Fruit fly (Drosophila melanogaster): Measurements from ENCODE around the gene CG3301.

DNA sequence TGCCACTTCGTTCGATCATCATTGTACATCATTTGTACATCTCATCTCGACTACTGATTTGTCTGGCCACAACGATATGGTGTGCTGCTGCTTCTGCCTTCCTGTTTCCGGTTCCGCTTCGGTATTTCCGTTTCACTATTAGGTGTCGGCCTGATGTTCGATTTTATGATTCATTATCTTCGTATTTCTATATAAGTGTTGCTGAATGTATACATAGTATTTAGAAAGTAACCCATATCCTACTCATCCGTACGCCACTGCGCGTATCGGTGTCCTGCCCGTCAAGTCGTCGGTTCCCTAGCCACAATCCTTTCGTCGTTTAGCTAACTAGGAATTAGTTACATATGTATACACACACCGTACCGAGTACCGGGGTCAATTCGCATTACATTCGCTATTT lies 43.1 kb upstream of the CG3301 start:
- TF ChIP-seq CG8301 (tag; optimal IDR thresholded peaks at IDR 0.05) (no peak), CG14655 (GFP tag; optimal IDR thresholded peaks at IDR 0.05) (no peak), CG34367 (tag; optimal IDR thresholded peaks at IDR 0.05) (no peak), D1 (tag; optimal IDR thresholded peaks at IDR 0.05) (no peak), CG9948 (tag; optimal IDR thresholded peaks at IDR 0.05) (no peak), Pif1A (GFP tag; optimal IDR thresholded peaks at IDR 0.05) (no peak), EcR (GFP tag; optimal IDR thresholded peaks at IDR 0.05) (no peak), CG8159 (tag; optimal IDR thresholded peaks at IDR 0.05) (no peak), CG17806 (tag; optimal IDR thresholded peaks at IDR 0.05) (no peak), CG15710 (tag; optimal IDR thresholded peaks at IDR 0.05) (no peak), rn (GFP tag; IDR thresholded peaks at IDR 0.05) (no peak), CG13204 (GFP tag; optimal IDR thresholded peaks at IDR 0.05) (no peak)

Measured in whole organism, pupa.